Worm (Caenorhabditis elegans): ENCODE data around the gene K10B4.1.

The K10B4.1 gene

DNA sequence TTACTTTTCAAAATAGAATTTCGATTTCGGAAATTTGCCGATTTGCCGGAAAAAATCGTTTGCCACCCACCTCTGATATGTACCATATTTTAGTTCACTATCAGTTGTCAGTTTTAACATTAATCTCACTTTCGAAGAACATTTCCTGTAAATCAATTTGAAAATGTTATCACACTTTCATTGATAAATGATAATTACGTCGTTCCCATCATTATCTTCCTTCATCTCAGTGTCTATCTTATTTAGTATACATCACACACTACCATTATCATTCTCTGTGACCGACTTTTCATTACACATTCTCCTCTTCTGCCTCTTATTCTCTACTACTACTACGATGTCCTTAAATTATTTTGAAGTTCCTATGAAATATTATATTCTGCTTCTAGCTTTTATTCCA lies 51.2 kb downstream of the K10B4.1 start, which contains the start of gene T01D1.8:
Gene T01D1.8, plus strand, starts transcription at position 236 of the 400 bp plus-strand sequence.
- no peak for TF ChIP-seq ama-1 (optimal IDR thresholded peaks at IDR 0.05)
- TF ChIP-seq F13C5.2 (tag; optimal IDR thresholded peaks at IDR 0.05), result no peak
- no peak for TF ChIP-seq hmbx-1 (tag; optimal IDR thresholded peaks at IDR 0.05)
- no peak for TF ChIP-seq tbx-37 (GFP tag; conservative IDR thresholded peaks at IDR 0.05)
- no peak for TF ChIP-seq tbx-11 (GFP tag; IDR thresholded peaks at IDR 0.05)
- no peak for TF ChIP-seq B0310.2 (tag; optimal IDR thresholded peaks at IDR 0.05)
- no peak for TF ChIP-seq tra-4 (tag; optimal IDR thresholded peaks at IDR 0.05)
- TF ChIP-seq flt-1 (GFP tag; IDR thresholded peaks at IDR 0.05), result no peak
- no peak for TF ChIP-seq ceh-13 (GFP tag; optimal IDR thresholded peaks at IDR 0.05)
- no peak for TF ChIP-seq pes-1 (GFP tag; IDR thresholded peaks at IDR 0.05)
- no peak for TF ChIP-seq ets-7 (tag; optimal IDR thresholded peaks at IDR 0.05)
- TF ChIP-seq scrt-1 (GFP tag; IDR thresholded peaks at IDR 0.05), result no peak
- no peak for TF ChIP-seq hnd-1 (tag; optimal IDR thresholded peaks at IDR 0.05)
- TF ChIP-seq hmg-4 (GFP tag; optimal IDR thresholded peaks at IDR 0.05), result no peak
- no peak for TF ChIP-seq aly-1 (tag; optimal IDR thresholded peaks at IDR 0.05)
- TF ChIP-seq sea-1 (GFP tag; conservative IDR thresholded peaks at IDR 0.05), result no peak

ce11 chrII:188967-189366 lies 53.7 kb downstream of the K10B4.1 start, which contains the start of gene T01D1.5:
Gene T01D1.5, minus strand, starts transcription at chrII:189067.
- no peak for TF ChIP-seq flt-1 (GFP tag; IDR thresholded peaks at IDR 0.05)
- TF ChIP-seq ceh-13 (GFP tag; optimal IDR thresholded peaks at IDR 0.05), result no peak
- no peak for TF ChIP-seq sea-1 (GFP tag; conservative IDR thresholded peaks at IDR 0.05)
- no peak for TF ChIP-seq aly-1 (tag; optimal IDR thresholded peaks at IDR 0.05)
- TF ChIP-seq hmg-4 (GFP tag; optimal IDR thresholded peaks at IDR 0.05), result no peak
- TF ChIP-seq B0310.2 (tag; optimal IDR thresholded peaks at IDR 0.05), result no peak
- no peak for TF ChIP-seq hmbx-1 (tag; optimal IDR thresholded peaks at IDR 0.05)
- TF ChIP-seq pes-1 (GFP tag; IDR thresholded peaks at IDR 0.05), result no peak
- no peak for TF ChIP-seq tra-4 (tag; optimal IDR thresholded peaks at IDR 0.05)
- TF ChIP-seq hnd-1 (tag; optimal IDR thresholded peaks at IDR 0.05), result no peak
- TF ChIP-seq ets-7 (tag; optimal IDR thresholded peaks at IDR 0.05), result no peak
- no peak for TF ChIP-seq scrt-1 (GFP tag; IDR thresholded peaks at IDR 0.05)

All from whole organism, early embryonic.